Worm (Caenorhabditis elegans): ENCODE results near the gene unc-52.

DNA sequence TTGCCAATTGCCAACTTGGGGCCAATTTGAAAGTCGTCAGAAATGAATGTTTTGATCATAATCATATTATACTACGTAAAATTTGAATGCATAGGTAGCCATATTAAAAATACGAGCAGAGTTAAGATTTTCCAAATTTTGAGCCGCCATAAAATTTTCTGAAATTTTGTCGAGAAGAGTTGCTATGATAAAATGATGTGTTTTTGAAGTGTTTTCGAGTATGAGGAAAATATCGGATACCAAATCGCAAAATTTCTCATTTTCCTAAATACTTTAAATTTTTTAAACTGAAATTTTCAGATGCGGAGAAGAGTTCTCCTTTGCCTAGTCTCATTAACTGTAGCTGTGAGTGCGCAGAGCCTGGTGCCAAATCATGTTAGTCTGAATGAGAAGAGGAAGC lies 56.9 kb downstream of the unc-52 start, which contains the start of gene tag-297:
- TF ChIP-seq nfya-1 (tag; optimal IDR thresholded peaks at IDR 0.05; ENCODE audit: insufficient read depth) (no peak), nhr-11 (tag; optimal IDR thresholded peaks at IDR 0.05) (no peak), lin-15B (tag; optimal IDR thresholded peaks at IDR 0.05) (no peak), mdl-1 (tag; optimal IDR thresholded peaks at IDR 0.05) (no peak), fkh-2 (tag; optimal IDR thresholded peaks at IDR 0.05) (no peak), ama-1 (optimal IDR thresholded peaks at IDR 0.05) (no peak), nhr-23 (tag; optimal IDR thresholded peaks at IDR 0.05) (no peak), nhr-12 (tag; optimal IDR thresholded peaks at IDR 0.05) (no peak)

Data from whole organism, L3 larva.